Worm (Caenorhabditis elegans) whole organism, midembryonic: Measurements from ENCODE around the gene C14C10.5.

ENCODE experiments used
- T22C8.4 ChIP-seq: fragments of 200-800 bp; sonication (Bioruptor generic); IDR thresholded peaks from 2 replicates; pipeline ENCODE4 v1.3.6; 2022; ENCODE audit warnings: missing genetic modification characterization, missing compliant biosample characterization
- cog-1 ChIP-seq: sonication (generic microtip); optimal IDR thresholded peaks from 2 replicates; lab custom pipeline; 2016; ENCODE audit warnings: missing genetic modification characterization, missing compliant biosample characterization
- flt-1 ChIP-seq: fragments of 200-800 bp; sonication (Bioruptor generic); IDR thresholded peaks from 2 replicates; pipeline ENCODE4 v1.3.6; 2022; ENCODE audit warnings: missing genetic modification characterization, missing compliant biosample characterization
- klf-2 ChIP-seq: fragments of 200-800 bp; sonication (Bioruptor generic); conservative IDR thresholded peaks from 2 replicates; pipeline ENCODE4 v1.3.6; 2022; ENCODE audit warnings: missing genetic modification reagents, missing genetic modification characterization, missing compliant biosample characterization
- med-1 ChIP-seq: sonication (generic microtip); optimal IDR thresholded peaks from 2 replicates; lab custom pipeline; 2017; ENCODE audit warnings: missing genetic modification characterization, mild to moderate bottlenecking, missing compliant biosample characterization, antibody characterized with exemption, missing genetic modification reagents; ENCODE audit not compliant: insufficient read depth
- ref-1 ChIP-seq: fragments of 200-800 bp; sonication (Bioruptor generic); conservative IDR thresholded peaks from 2 replicates; pipeline ENCODE4 v1.3.6; 2022; ENCODE audit warnings: missing genetic modification reagents, missing genetic modification characterization, missing compliant biosample characterization
- tab-1 ChIP-seq: fragments of 200-800 bp; sonication (Bioruptor generic); IDR thresholded peaks from 2 replicates; pipeline ENCODE4 v1.3.6; 2022; ENCODE audit warnings: missing genetic modification characterization, missing compliant biosample characterization
- ztf-23 ChIP-seq: fragments of 200-800 bp; sonication (Bioruptor generic); IDR thresholded peaks from 2 replicates; pipeline ENCODE4 v1.3.6; 2022; ENCODE audit warnings: missing genetic modification reagents, missing genetic modification characterization, missing compliant biosample characterization
- ztf-29 ChIP-seq: fragments of 200-800 bp; sonication (Bioruptor generic); IDR thresholded peaks from 2 replicates; pipeline ENCODE4 v1.3.6; 2022; ENCODE audit warnings: missing genetic modification reagents, missing genetic modification characterization, missing compliant biosample characterization

ce11 chrV:12632048-12632447 is 32.1 kb downstream of the C14C10.5 start, which contains the start of gene srx-113:
- no peak for TF ChIP-seq ztf-23 (GFP tag; lab: Robert Waterston, UW)
- TF ChIP-seq klf-2 (GFP tag; lab: Robert Waterston, UW) = no peak
- no peak for TF ChIP-seq med-1
- no peak for TF ChIP-seq tab-1
- no peak for TF ChIP-seq flt-1
- TF ChIP-seq T22C8.4 (GFP tag; lab: Robert Waterston, UW) = no peak
- no peak for TF ChIP-seq cog-1 (tag; lab: Kevin White, UChicago)
- no peak for TF ChIP-seq ref-1
- TF ChIP-seq ztf-29 (GFP tag; lab: Robert Waterston, UW) = no peak
